Fruit fly (Drosophila melanogaster): ENCODE results near the gene CG8668.

- TF ChIP-seq CG8478 (optimal IDR thresholded peaks at IDR 0.05) (no peak), CTCF (optimal IDR thresholded peaks at IDR 0.05) (no peak)
Observed at dm6 chr2L:8143947-8144346, 17.1 kb downstream of the CG8668 start, which contains the start of gene CG42762.
